Fruit fly (Drosophila melanogaster) whole organism, prepupa: Measurements from ENCODE around the gene CG6931.

ENCODE experiments used
- Blimp-1 ChIP-seq: fragments of 200-800 bp; sonication (Bioruptor generic); optimal IDR thresholded peaks from 3 replicates; lab custom pipeline; 2017; ENCODE audit warnings: missing biosample characterization, missing genetic modification characterization, mild to moderate bottlenecking, moderate library complexity, missing genetic modification reagents
- CG11294 ChIP-seq: fragments of 200-800 bp; sonication (Bioruptor generic); IDR thresholded peaks from 2 replicates; pipeline ENCODE4 v1.3.6; 2022; ENCODE audit warnings: missing biosample characterization, missing genetic modification characterization
- CG9139 ChIP-seq: fragments of 200-800 bp; sonication (Bioruptor generic); optimal IDR thresholded peaks from 3 replicates; lab custom pipeline; 2017; ENCODE audit warnings: missing biosample characterization, mild to moderate bottlenecking, missing genetic modification characterization
- Hr4 ChIP-seq: fragments of 200-800 bp; sonication (Bioruptor generic); optimal IDR thresholded peaks from 3 replicates; lab custom pipeline; 2016; ENCODE audit warnings: missing biosample characterization, missing genetic modification characterization
- esn ChIP-seq: fragments of 200-800 bp; sonication (Bioruptor generic); optimal IDR thresholded peaks from 2 replicates; lab custom pipeline; 2016; ENCODE audit warnings: missing biosample characterization, mild to moderate bottlenecking, missing genetic modification characterization, moderate library complexity
- vri ChIP-seq: fragments of 200-800 bp; sonication (Bioruptor generic); optimal IDR thresholded peaks from 3 replicates; lab custom pipeline; 2016; ENCODE audit warnings: missing biosample characterization, mild to moderate bottlenecking, missing genetic modification characterization

DNA sequence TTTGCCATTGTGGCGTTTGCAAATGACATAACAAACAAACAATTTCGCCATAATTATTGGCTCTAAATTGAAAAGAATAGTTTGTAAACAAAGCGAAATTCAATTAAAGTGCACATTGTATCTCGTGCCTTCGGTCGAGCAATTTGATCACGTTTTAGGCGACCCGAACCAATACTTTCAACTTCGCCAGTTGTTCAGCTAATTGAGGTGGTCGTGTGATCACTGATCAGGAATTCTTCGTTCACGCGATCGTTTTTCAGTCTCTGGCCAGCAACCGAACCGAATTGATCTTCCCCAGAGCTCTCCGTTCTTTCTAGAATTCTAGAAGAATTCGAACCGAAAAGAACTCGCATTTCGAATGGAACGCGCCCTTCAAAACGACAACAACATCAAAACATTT is 13.6 kb downstream of the CG6931 start:
- no peak for TF ChIP-seq CG9139 (GFP tag; lab: Kevin White, UChicago)
- no peak for TF ChIP-seq Hr4 (GFP tag; lab: Kevin White, UChicago)
- no peak for TF ChIP-seq CG11294
- TF ChIP-seq Blimp-1 (GFP tag; lab: Kevin White, UChicago) = no peak
- TF ChIP-seq vri = no peak
- no peak for TF ChIP-seq esn (GFP tag; lab: Kevin White, UChicago)
